Worm (Caenorhabditis elegans) whole organism, midembryonic: ENCODE data around the gene fbxa-24.

ENCODE experiments used
- klf-2 ChIP-seq: fragments of 200-800 bp; sonication (Bioruptor generic); conservative IDR thresholded peaks from 2 replicates; pipeline ENCODE4 v1.3.6; 2022; ENCODE audit warnings: missing genetic modification reagents, missing genetic modification characterization, missing compliant biosample characterization
- med-1 ChIP-seq: sonication (generic microtip); optimal IDR thresholded peaks from 2 replicates; lab custom pipeline; 2017; ENCODE audit warnings: missing genetic modification characterization, mild to moderate bottlenecking, missing compliant biosample characterization, antibody characterized with exemption, missing genetic modification reagents; ENCODE audit not compliant: insufficient read depth
- ztf-23 ChIP-seq: fragments of 200-800 bp; sonication (Bioruptor generic); IDR thresholded peaks from 2 replicates; pipeline ENCODE4 v1.3.6; 2022; ENCODE audit warnings: missing genetic modification reagents, missing genetic modification characterization, missing compliant biosample characterization

DNA sequence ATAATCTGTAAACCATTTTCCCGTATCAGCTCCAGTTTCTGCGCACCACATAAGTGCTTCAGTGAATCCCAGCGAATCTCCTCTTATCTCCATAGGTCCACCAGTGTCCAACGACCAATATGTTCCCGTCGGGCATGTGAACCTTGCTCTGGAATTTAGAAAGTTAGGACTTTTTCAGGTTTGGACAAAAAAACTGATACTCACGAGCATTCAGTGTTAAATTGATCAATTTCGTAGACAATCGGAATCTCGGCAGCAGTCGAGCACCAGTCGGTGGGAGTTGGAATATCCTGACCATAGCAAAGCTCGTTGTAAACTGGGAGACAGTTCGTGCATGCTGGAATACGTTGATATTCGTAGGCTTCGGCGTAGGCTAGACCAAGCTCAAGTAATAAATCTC is 13.3 kb downstream of the fbxa-24 start:
- TF ChIP-seq med-1 (no peak), klf-2 (GFP tag; lab: Robert Waterston, UW) (no peak), ztf-23 (no peak)
